Fruit fly (Drosophila melanogaster) whole organism, embryonic: ENCODE measurements around the gene CG3815.

ENCODE experiments used
- Awh ChIP-seq: fragments of 200-800 bp; sonication (Bioruptor generic); IDR thresholded peaks from 2 replicates; pipeline ENCODE4, ENCODE4 v1.3.6; 2022; ENCODE audit warnings: missing biosample characterization, missing genetic modification characterization
- BtbVII ChIP-seq: fragments of 200-800 bp; sonication (Bioruptor generic); optimal IDR thresholded peaks from 3 replicates; lab custom pipeline; 2017; ENCODE audit warnings: missing biosample characterization, mild to moderate bottlenecking, missing genetic modification characterization
- CG10366 ChIP-seq: fragments of 200-800 bp; sonication (Bioruptor generic); IDR thresholded peaks from 2 replicates; pipeline ENCODE4 v1.3.6; 2022; ENCODE audit warnings: missing biosample characterization, missing genetic modification characterization
- CG10979 ChIP-seq: fragments of 200-800 bp; sonication (Bioruptor generic); optimal IDR thresholded peaks from 2 replicates; lab custom pipeline; 2018; ENCODE audit warnings: missing biosample characterization, mild to moderate bottlenecking, missing genetic modification characterization, moderate library complexity
- CG12659 ChIP-seq: fragments of 200-800 bp; sonication (Bioruptor generic); optimal IDR thresholded peaks from 3 replicates; lab custom pipeline; 2017; ENCODE audit warnings: mild to moderate bottlenecking, missing biosample characterization, missing genetic modification reagents, missing genetic modification characterization
- CG15073 ChIP-seq: fragments of 200-800 bp; sonication (Bioruptor generic); optimal IDR thresholded peaks from 2 replicates; lab custom pipeline; 2016; ENCODE audit warnings: missing biosample characterization, missing genetic modification characterization
- CG15479 ChIP-seq: fragments of 200-800 bp; sonication (Bioruptor generic); optimal IDR thresholded peaks from 3 replicates; lab custom pipeline; 2019; ENCODE audit warnings: missing biosample characterization, mild to moderate bottlenecking, missing genetic modification characterization, moderate library complexity
- CG16863 ChIP-seq: fragments of 200-800 bp; sonication (Bioruptor generic); optimal IDR thresholded peaks from 3 replicates; lab custom pipeline; 2016; ENCODE audit warnings: missing biosample characterization, missing genetic modification characterization
- CG18262 ChIP-seq: fragments of 200-800 bp; optimal IDR thresholded peaks from 3 replicates; lab custom pipeline; 2019; ENCODE audit warnings: missing biosample characterization, mild to moderate bottlenecking, missing genetic modification characterization, moderate library complexity
- CG18599 ChIP-seq: fragments of 200-800 bp; sonication (Bioruptor generic); optimal IDR thresholded peaks from 3 replicates; lab custom pipeline; 2017; ENCODE audit warnings: missing biosample characterization, missing genetic modification characterization, mild to moderate bottlenecking, moderate library complexity, missing genetic modification reagents
- CG2120 ChIP-seq: fragments of 200-800 bp; sonication (Bioruptor generic); optimal IDR thresholded peaks from 3 replicates; lab custom pipeline; 2016; ENCODE audit warnings: missing biosample characterization, missing genetic modification characterization
- CG30431 ChIP-seq: fragments of 200-800 bp; sonication (Bioruptor generic); optimal IDR thresholded peaks from 2 replicates; lab custom pipeline; 2017; ENCODE audit warnings: missing biosample characterization, missing genetic modification characterization
- CG32767 ChIP-seq: fragments of 200-800 bp; sonication (Bioruptor generic); IDR thresholded peaks from 2 replicates; pipeline ENCODE4 v1.3.6; 2022; ENCODE audit warnings: missing biosample characterization, missing genetic modification characterization
- CG3407 ChIP-seq: fragments of 200-800 bp; sonication (Bioruptor generic); optimal IDR thresholded peaks from 2 replicates; lab custom pipeline; 2018; ENCODE audit warnings: missing biosample characterization, mild to moderate bottlenecking, missing genetic modification characterization
- CG3847 ChIP-seq: fragments of 200-800 bp; sonication (Bioruptor generic); IDR thresholded peaks from 2 replicates; pipeline ENCODE4 v1.3.6; 2022; ENCODE audit warnings: missing biosample characterization, missing genetic modification characterization
- CG42726 ChIP-seq: fragments of 200-800 bp; sonication (Bioruptor generic); IDR thresholded peaks from 2 replicates; pipeline ENCODE4 v1.3.6; 2022; ENCODE audit warnings: missing biosample characterization, missing genetic modification characterization; ENCODE audit not compliant: partially characterized antibody
- CG6175 ChIP-seq: fragments of 200-800 bp; sonication (Bioruptor generic); IDR thresholded peaks from 3 replicates; pipeline ENCODE4 v1.3.6; 2022; ENCODE audit warnings: missing biosample characterization, missing genetic modification characterization
- CG6813 ChIP-seq: fragments of 200-800 bp; sonication (Bioruptor generic); optimal IDR thresholded peaks from 2 replicates; lab custom pipeline; 2017; ENCODE audit warnings: missing biosample characterization, missing genetic modification characterization, mild to moderate bottlenecking, moderate library complexity, missing genetic modification reagents
- CG7745 ChIP-seq: fragments of 200-800 bp; sonication (Bioruptor generic); optimal IDR thresholded peaks from 2 replicates; lab custom pipeline; 2018; ENCODE audit warnings: missing biosample characterization, mild to moderate bottlenecking, missing genetic modification characterization, moderate library complexity
- CG7963 ChIP-seq: fragments of 200-800 bp; sonication (Bioruptor generic); IDR thresholded peaks from 3 replicates; pipeline ENCODE4 v1.3.6; 2022; ENCODE audit warnings: missing biosample characterization, missing genetic modification characterization; ENCODE audit not compliant: partially characterized antibody
- CG8944 ChIP-seq: fragments of 200-800 bp; sonication (Bioruptor generic); optimal IDR thresholded peaks from 3 replicates; lab custom pipeline; 2016; ENCODE audit warnings: missing biosample characterization, missing genetic modification characterization
- CG9437 ChIP-seq: fragments of 200-800 bp; sonication (Bioruptor generic); optimal IDR thresholded peaks from 2 replicates; lab custom pipeline; 2018; ENCODE audit warnings: missing biosample characterization, mild to moderate bottlenecking, missing genetic modification characterization
- CG9817 ChIP-seq: fragments of 200-800 bp; sonication (Bioruptor generic); optimal IDR thresholded peaks from 2 replicates; lab custom pipeline; 2018; ENCODE audit warnings: missing biosample characterization, mild to moderate bottlenecking, missing genetic modification characterization, moderate library complexity
- Dad ChIP-seq: fragments of 200-800 bp; sonication (Bioruptor generic); optimal IDR thresholded peaks from 3 replicates; lab custom pipeline; 2016; ENCODE audit warnings: missing biosample characterization, missing genetic modification characterization
- Deaf1 ChIP-seq: fragments of 200-800 bp; optimal IDR thresholded peaks from 3 replicates; lab custom pipeline; 2019; ENCODE audit warnings: missing biosample characterization, mild to moderate bottlenecking, missing genetic modification characterization, moderate library complexity
- Ets65A ChIP-seq: fragments of 200-800 bp; sonication (Bioruptor generic); peaks from one replicate; lab custom pipeline; 2016; ENCODE audit warnings: missing biosample characterization, missing genetic modification characterization
- Fer1 ChIP-seq: fragments of 200-800 bp; sonication (Bioruptor generic); optimal IDR thresholded peaks from 2 replicates; lab custom pipeline; 2017; ENCODE audit warnings: missing biosample characterization, mild to moderate bottlenecking, missing genetic modification characterization
- Jarid2 ChIP-seq: fragments of 200-800 bp; sonication (Bioruptor generic); optimal IDR thresholded peaks from 3 replicates; lab custom pipeline; 2017; ENCODE audit warnings: mild to moderate bottlenecking, missing biosample characterization, missing genetic modification reagents, missing genetic modification characterization
- Meics ChIP-seq: fragments of 200-800 bp; sonication (Bioruptor generic); optimal IDR thresholded peaks from 2 replicates; lab custom pipeline; 2017; ENCODE audit warnings: missing biosample characterization, mild to moderate bottlenecking, missing genetic modification characterization
- Rx ChIP-seq: fragments of 200-800 bp; sonication (Bioruptor generic); IDR thresholded peaks from 2 replicates; pipeline ENCODE4 v1.3.6; 2022; ENCODE audit warnings: missing biosample characterization, missing genetic modification characterization
- ase ChIP-seq: fragments of 200-800 bp; sonication (Bioruptor generic); IDR thresholded peaks from 3 replicates; pipeline ENCODE4 v1.3.6; 2022; ENCODE audit warnings: missing biosample characterization, missing genetic modification characterization
- cad ChIP-seq: fragments of >200 bp; optimal IDR thresholded peaks from 2 replicates; lab custom pipeline; 2017; ENCODE audit warnings: missing biosample characterization, missing genetic modification characterization
- croc ChIP-seq: fragments of 200-800 bp; sonication (Bioruptor generic); conservative IDR thresholded peaks from 3 replicates; pipeline ENCODE4 v1.3.6; 2022; ENCODE audit warnings: missing biosample characterization, missing genetic modification characterization
- crp ChIP-seq, 2 experiments: fragments of 200-800 bp; sonication (Bioruptor generic); optimal IDR thresholded peaks; 2 replicates in 1 of 2; 3 replicates in 1 of 2; lab custom pipeline; 2017; ENCODE audit warnings: missing biosample characterization in 2 of 2, missing genetic modification characterization in 2 of 2, mild to moderate bottlenecking in 1 of 2, moderate library complexity in 1 of 2
- ems ChIP-seq: fragments of 200-800 bp; sonication (Bioruptor generic); optimal IDR thresholded peaks from 3 replicates; lab custom pipeline; 2016; ENCODE audit warnings: missing biosample characterization, missing genetic modification characterization
- fd102C ChIP-seq: fragments of 200-800 bp; sonication (Bioruptor generic); optimal IDR thresholded peaks from 2 replicates; lab custom pipeline; 2018; ENCODE audit warnings: missing biosample characterization, mild to moderate bottlenecking, missing genetic modification characterization, moderate library complexity
- ftz-f1 ChIP-seq: fragments of 200-800 bp; sonication (Bioruptor generic); optimal IDR thresholded peaks from 2 replicates; lab custom pipeline; 2016; ENCODE audit warnings: missing biosample characterization, missing genetic modification characterization
- gce ChIP-seq: fragments of 200-800 bp; sonication (Bioruptor generic); IDR thresholded peaks from 3 replicates; pipeline ENCODE4 v1.3.6; 2022; ENCODE audit warnings: missing biosample characterization, missing genetic modification characterization
- jumu ChIP-seq: fragments of 200-800 bp; sonication (Bioruptor generic); optimal IDR thresholded peaks from 3 replicates; lab custom pipeline; 2016; ENCODE audit warnings: missing biosample characterization, missing genetic modification characterization
- klu ChIP-seq: fragments of 200-800 bp; sonication (Bioruptor generic); IDR thresholded peaks from 2 replicates; pipeline ENCODE4 v1.3.6; 2022; ENCODE audit warnings: missing biosample characterization, missing genetic modification characterization
- lbe ChIP-seq: fragments of 200-800 bp; sonication (Bioruptor generic); optimal IDR thresholded peaks from 2 replicates; lab custom pipeline; 2016; ENCODE audit warnings: missing biosample characterization, mild to moderate bottlenecking, missing genetic modification characterization
- lola ChIP-seq, 3 experiments: fragments of >200 bp in 2 of 3; fragments of 200-800 bp in 1 of 3; sonication (Bioruptor generic) in 1 of 3; optimal IDR thresholded peaks; 2 replicates each; lab custom pipeline; 2017 to 2019; ENCODE audit warnings: missing biosample characterization in 3 of 3, missing genetic modification characterization in 3 of 3, mild to moderate bottlenecking in 1 of 3, moderate library complexity in 1 of 3
- mld ChIP-seq: fragments of 200-800 bp; sonication (Bioruptor generic); IDR thresholded peaks from 3 replicates; pipeline ENCODE4 v1.3.6; 2022; ENCODE audit warnings: missing biosample characterization, missing genetic modification characterization; ENCODE audit not compliant: partially characterized antibody
- pfk ChIP-seq: fragments of 200-800 bp; sonication (Bioruptor generic); optimal IDR thresholded peaks from 2 replicates; lab custom pipeline; 2018; ENCODE audit warnings: missing biosample characterization, mild to moderate bottlenecking, missing genetic modification characterization, moderate library complexity
- row ChIP-seq: fragments of 200-800 bp; sonication (Bioruptor generic); IDR thresholded peaks from 3 replicates; pipeline ENCODE4 v1.3.6; 2022; ENCODE audit warnings: missing biosample characterization, missing genetic modification characterization
- salm ChIP-seq: fragments of 200-800 bp; sonication (Bioruptor generic); optimal IDR thresholded peaks from 2 replicates; lab custom pipeline; 2018; ENCODE audit warnings: missing biosample characterization, mild to moderate bottlenecking, missing genetic modification characterization
- schlank ChIP-seq: fragments of 200-800 bp; sonication (Bioruptor generic); optimal IDR thresholded peaks from 2 replicates; lab custom pipeline; 2018; ENCODE audit warnings: missing biosample characterization, mild to moderate bottlenecking, missing genetic modification characterization
- shn ChIP-seq: fragments of 200-800 bp; sonication (Bioruptor generic); optimal IDR thresholded peaks from 3 replicates; lab custom pipeline; 2016; ENCODE audit warnings: missing biosample characterization, missing genetic modification characterization
- sisA ChIP-seq: fragments of 200-800 bp; sonication (Bioruptor generic); IDR thresholded peaks from 2 replicates; pipeline ENCODE4 v1.3.6; 2022; ENCODE audit warnings: missing biosample characterization, missing genetic modification characterization
- sqz ChIP-seq: fragments of 200-800 bp; sonication (Bioruptor generic); optimal IDR thresholded peaks from 3 replicates; lab custom pipeline; 2018; ENCODE audit warnings: missing biosample characterization, mild to moderate bottlenecking, missing genetic modification characterization

CG3815 gene

DNA sequence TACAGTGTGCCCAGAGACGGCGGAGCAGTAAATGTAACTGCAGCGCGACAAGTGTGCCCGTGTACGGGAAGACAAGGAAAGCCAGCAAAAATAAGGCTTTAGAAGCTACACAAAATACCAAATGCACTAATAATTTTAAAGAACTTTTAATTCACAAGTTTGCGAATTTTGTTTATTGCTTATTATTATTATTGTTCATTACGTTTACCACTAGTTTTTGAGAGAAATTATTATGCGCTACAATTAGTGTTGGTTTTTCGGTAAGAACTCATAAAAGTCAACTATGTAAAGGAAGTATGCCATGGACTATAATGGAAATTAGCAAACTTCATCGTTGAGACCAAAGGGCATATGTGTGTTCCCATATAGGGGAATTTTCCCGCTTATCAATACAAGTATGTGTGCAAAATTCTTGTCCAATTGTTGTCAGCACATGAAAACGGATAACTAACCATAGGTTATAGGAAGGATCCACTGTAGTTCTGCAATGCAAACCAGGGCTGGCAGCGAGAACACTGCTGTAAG lies 27.9 kb upstream of the CG3815 start, which contains the start of gene schlank (continued):
- TF ChIP-seq CG2120 (GFP tag; lab: Kevin White, UChicago) (peak; percentile 70), CG18599 (peak; percentile 6), Jarid2 (GFP tag; lab: Kevin White, UChicago) (no peak), crp (GFP tag; optimal IDR thresholded peaks at IDR 0.05; lab: Kevin White, UChicago) (no peak), CG6813 (GFP tag; lab: Kevin White, UChicago) (no peak), pfk (no peak), sisA (peak; percentile 74), BtbVII (no peak), CG6175 (no peak), CG32767 (no peak), lbe (GFP tag; lab: Kevin White, UChicago) (no peak), cad (GFP tag; lab: Kevin White, UChicago) (no peak), lola (GFP tag; optimal IDR thresholded peaks at IDR 0.05; lab: Kevin White, UChicago) (peak in 1 of 3 experiments; percentile 37), CG7745 (tag; lab: Kevin White, UChicago) (no peak), mld (GFP tag; lab: Robert Waterston, UW) (no peak), Deaf1 (tag; lab: Kevin White, UChicago) (no peak), fd102C (GFP tag; lab: Kevin White, UChicago) (no peak), ems (GFP tag; lab: Kevin White, UChicago) (peak; percentile 28), CG10979 (tag; lab: Kevin White, UChicago) (peak; percentile 26), ftz-f1 (GFP tag; lab: Kevin White, UChicago) (no peak), CG9437 (peak; percentile 13), CG18262 (peak; percentile 53), CG10366 (peak; percentile 61; the same call in 1 of the 2 replicates), shn (peak; percentile 55), jumu (GFP tag; lab: Kevin White, UChicago) (peak; percentile 74), CG16863 (GFP tag; lab: Kevin White, UChicago) (peak; percentile 57), CG30431 (GFP tag; lab: Kevin White, UChicago) (peak; percentile 9), CG15073 (GFP tag; lab: Kevin White, UChicago) (no peak), Ets65A (GFP tag; lab: Kevin White, UChicago) (peak; percentile 97), salm (tag; lab: Kevin White, UChicago) (no peak), Awh (peak; percentile 56), sqz (GFP tag; lab: Kevin White, UChicago) (no peak), ase (GFP tag; lab: Robert Waterston, UW) (peak; percentile 30; the same call in 1 of the 3 replicates), CG9817 (no peak), CG8944 (GFP tag; lab: Kevin White, UChicago) (peak; percentile 55), Fer1 (peak; percentile 10), row (GFP tag; lab: Robert Waterston, UW) (peak; percentile 91), klu (GFP tag; lab: Robert Waterston, UW) (peak; percentile 22; the same call in 1 of the 2 replicates), croc (GFP tag; lab: Robert Waterston, UW) (peak; percentile 28; the same call in 1 of the 3 replicates), Rx (peak; percentile 37; the same call in 1 of the 2 replicates), Dad (GFP tag; lab: Kevin White, UChicago) (peak; percentile 25), CG12659 (GFP tag; lab: Kevin White, UChicago) (peak; percentile 45), CG7963 (GFP tag; lab: Robert Waterston, UW) (no peak), CG42726 (GFP tag; lab: Robert Waterston, UW) (no peak), CG3407 (GFP tag; lab: Kevin White, UChicago) (no peak), schlank (tag; lab: Kevin White, UChicago) (peak; percentile 64), Meics (GFP tag; lab: Kevin White, UChicago) (peak; percentile 18), gce (GFP tag; lab: Robert Waterston, UW) (no peak), CG3847 (GFP tag; lab: Robert Waterston, UW) (peak; percentile 25; the same call in 1 of the 2 replicates), CG15479 (no peak)
